Worm (Caenorhabditis elegans) whole organism, L3 larva: ENCODE data around the gene hpo-15.
"Not testable (repeated sequence)": the region's sequence is repeated elsewhere in the genome, so short reads cannot be mapped to it uniquely, and the experiment has no call there.

Source experiments
- ZK546.5 ChIP-seq: sonication (generic microtip); optimal IDR thresholded peaks from 2 replicates; lab custom pipeline; 2017; ENCODE audit warnings: missing biosample characterization, missing genetic modification characterization
- ceh-28 ChIP-seq: fragments of 150-350 bp; optimal IDR thresholded peaks from 2 replicates; lab custom pipeline; 2014; ENCODE audit warnings: missing biosample characterization, missing genetic modification reagents, missing genetic modification characterization
- ceh-82 ChIP-seq: fragments of 150-350 bp; optimal IDR thresholded peaks from 2 replicates; lab custom pipeline; 2014; ENCODE audit warnings: missing biosample characterization, missing genetic modification characterization
- elt-1 ChIP-seq: fragments of 150-350 bp; optimal IDR thresholded peaks from 2 replicates; lab custom pipeline; 2014; ENCODE audit warnings: missing biosample characterization, missing genetic modification characterization
- elt-3 ChIP-seq, 3 experiments: fragments of 150-350 bp in 1 of 3; sonication (generic microtip) in 2 of 3; optimal IDR thresholded peaks; 2 replicates in 2 of 3; 4 replicates in 1 of 3; lab custom pipeline; 2014 to 2017; ENCODE audit warnings: missing biosample characterization in 3 of 3, missing genetic modification characterization in 3 of 3
- jun-1 ChIP-seq: fragments of 150-350 bp; optimal IDR thresholded peaks from 2 replicates; lab custom pipeline; 2014; ENCODE audit warnings: missing biosample characterization, missing genetic modification reagents, missing genetic modification characterization
- lin-15B ChIP-seq: fragments of 150-350 bp; optimal IDR thresholded peaks from 2 replicates; lab custom pipeline; 2014; ENCODE audit warnings: missing biosample characterization, missing genetic modification characterization
- nhr-11 ChIP-seq: fragments of 150-350 bp; optimal IDR thresholded peaks from 2 replicates; lab custom pipeline; 2014; ENCODE audit warnings: missing biosample characterization, missing genetic modification characterization
- nhr-43 ChIP-seq: sonication (generic microtip); optimal IDR thresholded peaks from 2 replicates; lab custom pipeline; 2016; ENCODE audit warnings: mild to moderate bottlenecking, missing genetic modification characterization, missing compliant biosample characterization; ENCODE audit not compliant: poor library complexity, severe bottlenecking
- nhr-77 ChIP-seq: fragments of 150-350 bp; optimal IDR thresholded peaks from 2 replicates; lab custom pipeline; 2014; ENCODE audit warnings: missing biosample characterization, missing genetic modification characterization
- skn-1 ChIP-seq: fragments of 150-350 bp; optimal IDR thresholded peaks from 2 replicates; lab custom pipeline; 2014; ENCODE audit warnings: missing biosample characterization, missing genetic modification characterization

ce11 chrV:5470930-5471329 is 42.7 kb downstream of the hpo-15 start, which contains the start of gene ZC317.7:
- not testable (repeated sequence) for TF ChIP-seq nhr-11; ceh-28 (tag; lab: Kevin White, UChicago); jun-1 (tag; lab: Kevin White, UChicago); elt-1 (tag; lab: Kevin White, UChicago); elt-3 (tag; optimal IDR thresholded peaks at IDR 0.05; lab: Kevin White, UChicago); ceh-82 (tag; lab: Kevin White, UChicago); nhr-77 (tag; lab: Kevin White, UChicago); skn-1 (tag; lab: Kevin White, UChicago); ZK546.5 (tag; lab: Kevin White, UChicago); lin-15B (tag; lab: Kevin White, UChicago); nhr-43 (tag; lab: Kevin White, UChicago)
